Worm (Caenorhabditis elegans) whole organism, L4 larva: ENCODE data around the gene srw-89.

Source experiments
- D1046.2 ChIP-seq: fragments of 200-800 bp; sonication (Bioruptor generic); IDR thresholded peaks from 2 replicates; pipeline ENCODE4 v1.3.6; 2022; ENCODE audit warnings: missing genetic modification characterization, missing compliant biosample characterization
- F26F4.8 ChIP-seq: fragments of 200-800 bp; sonication (Bioruptor generic); conservative IDR thresholded peaks from 2 replicates; pipeline ENCODE4 v1.3.6; 2022; ENCODE audit warnings: missing genetic modification characterization, missing compliant biosample characterization
- F37D6.2 ChIP-seq: sonication (generic microtip); optimal IDR thresholded peaks from 2 replicates; lab custom pipeline; 2016; ENCODE audit warnings: mild to moderate bottlenecking, missing genetic modification characterization, missing compliant biosample characterization
- Y75B8A.6 ChIP-seq: fragments of 200-800 bp; sonication (Bioruptor generic); IDR thresholded peaks from 2 replicates; pipeline ENCODE4 v1.3.6; 2022; ENCODE audit warnings: missing genetic modification reagents, missing genetic modification characterization, missing compliant biosample characterization
- ZK546.5 ChIP-seq, 2 experiments: sonication (generic microtip); optimal IDR thresholded peaks; 2 replicates each; lab custom pipeline; 2017; ENCODE audit warnings: missing biosample characterization in 2 of 2, missing genetic modification characterization in 2 of 2
- ama-1 ChIP-seq: fragments of 150-350 bp; optimal IDR thresholded peaks from 2 replicates; lab custom pipeline; 2014; ENCODE audit warnings: inconsistent platforms, mixed read lengths
- ceh-20 ChIP-seq: fragments of 200-800 bp; sonication (Bioruptor generic); IDR thresholded peaks from 2 replicates; pipeline ENCODE4 v1.3.6; 2022; ENCODE audit warnings: missing genetic modification reagents, missing genetic modification characterization, missing compliant biosample characterization
- ces-1 ChIP-seq: fragments of 150-350 bp; sonication (generic microtip); optimal IDR thresholded peaks from 4 replicates; lab custom pipeline; 2014; ENCODE audit warnings: missing biosample characterization, missing genetic modification reagents, missing genetic modification characterization
- cey-2 ChIP-seq: sonication (generic microtip); optimal IDR thresholded peaks from 3 replicates; lab custom pipeline; 2017; ENCODE audit warnings: missing genetic modification characterization, mild to moderate bottlenecking, missing compliant biosample characterization, antibody characterized with exemption, borderline replicate concordance; ENCODE audit not compliant: insufficient read depth
- ctbp-1 ChIP-seq: fragments of 200-800 bp; sonication (Bioruptor generic); IDR thresholded peaks from 2 replicates; pipeline ENCODE4 v1.3.6; 2022; ENCODE audit warnings: missing genetic modification reagents, missing genetic modification characterization, missing compliant biosample characterization
- daf-12 ChIP-seq: fragments of 150-350 bp; optimal IDR thresholded peaks from 2 replicates; lab custom pipeline; 2014; ENCODE audit warnings: missing biosample characterization, missing genetic modification reagents, missing genetic modification characterization
- hmg-1.1 ChIP-seq: fragments of 200-800 bp; sonication (Bioruptor generic); IDR thresholded peaks from 2 replicates; pipeline ENCODE4 v1.3.6; 2022; ENCODE audit warnings: missing genetic modification reagents, missing genetic modification characterization, missing compliant biosample characterization
- jun-1 ChIP-seq: fragments of 150-350 bp; optimal IDR thresholded peaks from 2 replicates; lab custom pipeline; 2014; ENCODE audit warnings: missing biosample characterization, missing genetic modification reagents, missing genetic modification characterization
- lim-7 ChIP-seq: fragments of 200-800 bp; sonication (Bioruptor generic); IDR thresholded peaks from 2 replicates; pipeline ENCODE4 v1.3.6; 2022; ENCODE audit warnings: missing genetic modification characterization, missing compliant biosample characterization
- lir-3 ChIP-seq: sonication (generic microtip); optimal IDR thresholded peaks from 2 replicates; lab custom pipeline; 2016; ENCODE audit warnings: mild to moderate bottlenecking, missing genetic modification characterization, missing compliant biosample characterization
- mdl-1 ChIP-seq, 2 experiments: fragments of 150-350 bp in 1 of 2; sonication (generic microtip) in 1 of 2; optimal IDR thresholded peaks; 2 replicates each; lab custom pipeline; 2014 to 2017; ENCODE audit warnings: missing biosample characterization in 2 of 2, missing genetic modification characterization in 2 of 2
- mxl-2 ChIP-seq: fragments of 200-800 bp; sonication (Bioruptor generic); conservative IDR thresholded peaks from 2 replicates; pipeline ENCODE4 v1.3.6; 2022; ENCODE audit warnings: missing genetic modification reagents, missing genetic modification characterization, missing compliant biosample characterization
- nhr-102 ChIP-seq: sonication (generic microtip); optimal IDR thresholded peaks from 2 replicates; lab custom pipeline; 2016; ENCODE audit warnings: mild to moderate bottlenecking, missing genetic modification characterization, moderate library complexity, missing compliant biosample characterization
- nhr-111 ChIP-seq: fragments of 200-800 bp; sonication (Bioruptor generic); optimal IDR thresholded peaks from 2 replicates; lab custom pipeline; 2018; ENCODE audit warnings: mild to moderate bottlenecking, missing genetic modification characterization, missing compliant biosample characterization
- nhr-28 ChIP-seq: fragments of 150-350 bp; optimal IDR thresholded peaks from 2 replicates; lab custom pipeline; 2014; ENCODE audit warnings: missing biosample characterization, missing genetic modification characterization
- nhr-41 ChIP-seq: fragments of 200-800 bp; sonication (Bioruptor generic); IDR thresholded peaks from 2 replicates; pipeline ENCODE4 v1.3.6; 2022; ENCODE audit warnings: missing genetic modification reagents, missing genetic modification characterization, missing compliant biosample characterization
- saeg-2 ChIP-seq: fragments of 200-800 bp; sonication (Bioruptor generic); IDR thresholded peaks from 2 replicates; pipeline ENCODE4 v1.3.6; 2022; ENCODE audit warnings: missing genetic modification reagents, missing genetic modification characterization, missing compliant biosample characterization
- unc-130 ChIP-seq: sonication (generic microtip); optimal IDR thresholded peaks from 2 replicates; lab custom pipeline; 2016; ENCODE audit warnings: missing genetic modification reagents, missing genetic modification characterization, missing compliant biosample characterization
- unc-62 ChIP-seq, 3 experiments: fragments of 150-350 bp in 1 of 3; sonication (generic microtip); optimal IDR thresholded peaks in 2 of 3; peaks in 1 of 3; 1 replicate in 1 of 3; 2 replicates in 2 of 3; lab custom pipeline; 2014 to 2017; ENCODE audit warnings: missing biosample characterization in 3 of 3, missing genetic modification characterization in 3 of 3, missing genetic modification reagents in 3 of 3, missing genotype in 1 of 3
- vab-7 ChIP-seq: fragments of 200-800 bp; sonication (Bioruptor generic); IDR thresholded peaks from 2 replicates; pipeline ENCODE4 v1.3.6; 2022; ENCODE audit warnings: missing genetic modification reagents, missing genetic modification characterization, missing compliant biosample characterization
- ztf-11 ChIP-seq: fragments of 150-350 bp; optimal IDR thresholded peaks from 2 replicates; lab custom pipeline; 2014; ENCODE audit warnings: missing biosample characterization, missing genetic modification characterization

srw-89 gene

DNA sequence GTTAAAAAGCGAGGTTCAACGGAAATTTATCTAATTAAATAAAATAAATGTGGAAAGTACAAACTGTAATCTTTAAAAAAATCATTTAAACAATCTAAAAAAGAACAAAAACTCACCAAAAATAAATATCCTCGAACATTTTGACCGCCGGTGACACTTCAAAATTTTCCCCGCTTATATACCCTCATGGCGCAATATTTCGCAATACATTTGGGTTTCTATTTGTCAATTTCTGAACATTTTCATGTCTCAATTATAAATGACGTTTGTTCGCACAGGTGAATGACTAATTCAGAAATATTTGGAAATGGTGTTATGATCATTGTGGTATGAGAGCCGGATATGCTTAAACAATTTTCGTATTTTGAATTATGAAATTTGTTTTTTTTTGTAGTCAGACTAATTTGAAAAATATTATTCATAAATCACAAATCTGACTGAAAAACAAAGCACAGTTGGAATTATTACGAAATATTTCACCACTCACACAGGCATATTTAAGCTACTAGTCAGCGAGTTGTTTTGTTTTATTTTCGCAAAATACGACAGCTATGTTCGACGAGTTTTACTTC is 25.1 kb downstream of the srw-89 start, which contains the start of the genes C49G7.10 and irg-2 (continued):
- TF ChIP-seq unc-130 (GFP tag; lab: Kevin White, UChicago) (no peak), nhr-28 (tag; lab: Kevin White, UChicago) (peak; percentile 18), ces-1 (GFP tag; lab: Kevin White, UChicago) (no peak)
- TF ChIP-seq, all 104 proteins: peak for 10

DNA sequence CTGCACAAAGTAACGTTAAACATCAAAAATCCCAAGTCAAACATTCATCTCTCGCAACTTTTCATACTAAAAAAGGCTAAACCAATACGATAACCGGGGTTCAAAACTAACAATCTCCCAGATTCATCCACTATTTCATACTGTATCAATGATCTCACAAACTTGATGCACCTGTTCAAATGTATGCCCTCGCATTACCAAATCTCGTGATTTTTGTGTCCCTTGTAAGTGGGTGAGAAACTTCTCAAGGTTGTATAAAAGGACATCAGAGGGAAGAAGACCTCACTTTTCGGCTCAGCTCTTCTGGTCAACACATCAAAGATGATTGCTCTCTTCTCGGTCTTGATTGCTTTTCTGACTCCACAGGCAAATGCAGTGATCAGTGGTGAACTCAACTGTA is 26.8 kb downstream of the srw-89 start, which contains the start of gene phat-3:
phat-3 (plus strand) TSS at position 301 of the 400 bp plus-strand sequence.
- TF ChIP-seq mxl-2 (GFP tag; lab: Robert Waterston, UW), result no peak
- no peak for TF ChIP-seq unc-130 (GFP tag; lab: Kevin White, UChicago)
- TF ChIP-seq, all 104 proteins: peak for 0

DNA sequence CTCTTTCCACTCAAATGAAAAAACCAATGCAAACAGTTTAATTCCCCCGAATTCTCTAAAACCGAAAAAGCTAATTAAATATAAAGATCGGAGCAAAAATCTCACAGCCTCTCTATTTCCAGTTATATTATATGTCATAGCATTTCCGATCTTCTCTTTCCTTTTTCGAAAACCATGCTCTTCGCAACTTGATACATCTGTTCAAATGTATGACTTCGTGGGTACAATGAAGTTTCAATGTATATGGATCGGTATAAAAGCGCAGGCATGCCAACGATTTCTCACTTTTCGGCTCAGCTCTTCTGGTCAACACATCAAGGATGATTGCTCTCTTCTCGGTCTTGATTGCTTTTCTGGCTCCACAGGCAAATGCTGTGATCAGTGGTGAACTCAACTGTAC is 29.2 kb downstream of the srw-89 start, which contains the start of gene phat-7:
phat-7 (plus strand) TSS at position 301 of the 400 bp plus-strand sequence.
- TF ChIP-seq cey-2, result no peak
- TF ChIP-seq nhr-102 (tag; lab: Kevin White, UChicago), result no peak
- TF ChIP-seq lir-3 (tag; lab: Kevin White, UChicago), result no peak
- TF ChIP-seq ztf-11 (tag; lab: Kevin White, UChicago), result no peak
- TF ChIP-seq ZK546.5 (tag; optimal IDR thresholded peaks at IDR 0.05; lab: Kevin White, UChicago), result no peak
- no peak for TF ChIP-seq Y75B8A.6 (GFP tag; lab: Robert Waterston, UW)
- TF ChIP-seq ceh-20 (GFP tag; lab: Robert Waterston, UW), result no peak
- TF ChIP-seq hmg-1.1 (GFP tag; lab: Robert Waterston, UW), result no peak
- TF ChIP-seq F37D6.2 (tag; lab: Kevin White, UChicago), result no peak
- no peak for TF ChIP-seq F26F4.8 (GFP tag; lab: Robert Waterston, UW)

DNA sequence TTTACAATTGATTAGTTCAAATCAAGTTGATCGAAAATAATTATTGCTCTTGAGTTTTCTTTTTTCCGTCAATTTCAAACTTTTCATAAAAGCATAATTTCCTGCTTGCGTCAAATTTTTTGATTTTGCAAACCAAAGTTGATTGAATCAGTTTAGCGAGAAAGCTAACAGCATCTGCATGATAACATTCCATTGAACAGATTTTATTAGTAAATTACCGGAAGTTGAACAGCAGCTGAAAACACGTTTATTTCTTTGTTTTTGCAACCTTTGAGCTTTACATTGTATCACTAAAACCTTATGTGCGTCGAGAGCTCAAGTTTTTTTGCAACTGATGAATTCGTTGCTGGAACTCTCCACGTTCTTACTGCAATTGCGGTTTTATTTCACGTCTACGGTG is 30.7 kb downstream of the srw-89 start, which contains the start of gene srh-169:
srh-169 (plus strand) TSS at position 301 of the 400 bp plus-strand sequence.
- TF ChIP-seq lim-7 (GFP tag; lab: Robert Waterston, UW) (no peak), unc-62 (GFP tag; optimal IDR thresholded peaks at IDR 0.05 in 1 of 2; lab: Kevin White, UChicago) (peak in 1 of 2 experiments; percentile 58), unc-62 (tag; optimal IDR thresholded peaks at IDR 0.05; lab: Kevin White, UChicago) (no peak), daf-12 (tag; lab: Kevin White, UChicago) (no peak), D1046.2 (GFP tag; lab: Robert Waterston, UW) (no peak), ctbp-1 (GFP tag; lab: Robert Waterston, UW) (no peak), vab-7 (GFP tag; lab: Robert Waterston, UW) (no peak)
- TF ChIP-seq, all 104 proteins: peak for 1

DNA sequence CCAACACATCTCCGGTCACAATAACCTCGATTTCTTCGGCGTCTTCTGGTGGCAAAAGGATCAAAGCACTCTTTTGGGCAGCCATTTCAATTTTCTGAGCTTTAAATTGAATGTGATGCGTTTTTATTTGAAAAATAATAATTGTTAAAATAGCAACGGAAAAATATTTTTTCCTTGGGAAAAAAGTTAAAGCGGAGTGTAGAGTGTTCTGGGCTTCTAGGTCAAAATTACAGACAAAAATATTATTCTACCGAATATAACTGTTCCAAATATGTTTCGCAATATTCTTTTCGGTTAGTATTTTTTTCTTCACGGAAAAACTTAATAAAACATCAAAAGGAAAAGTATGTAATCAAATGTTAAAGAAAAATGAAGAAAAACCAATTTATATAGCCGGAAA is 38.1 kb downstream of the srw-89 start, which contains the start of gene djr-1.2:
djr-1.2 (minus strand) TSS at position 101 of the 400 bp plus-strand sequence.
- TF ChIP-seq nhr-111 (GFP tag; lab: Kevin White, UChicago) (no peak), saeg-2 (GFP tag; lab: Robert Waterston, UW) (no peak), unc-130 (GFP tag; lab: Kevin White, UChicago) (no peak), nhr-41 (no peak), jun-1 (tag; lab: Kevin White, UChicago) (no peak)

DNA sequence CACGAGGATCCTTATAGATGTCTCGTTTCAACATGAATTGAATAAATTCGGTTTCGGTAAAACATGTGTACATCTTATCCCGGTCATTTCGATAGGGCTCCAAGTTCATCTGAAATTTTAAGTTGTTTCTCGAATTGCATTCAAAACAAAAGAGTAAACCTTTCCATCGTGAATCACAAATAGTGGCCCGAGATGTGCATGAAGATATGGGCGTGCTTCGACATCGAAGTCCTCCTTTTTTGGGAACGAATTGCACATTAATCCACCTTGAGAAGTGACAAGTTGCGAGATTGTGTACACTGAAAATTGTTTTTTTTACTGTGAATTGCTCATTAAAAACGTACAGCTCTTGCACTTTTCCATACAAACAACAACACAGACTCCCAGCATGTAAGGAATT is 39.3 kb downstream of the srw-89 start:
- no peak for TF ChIP-seq ama-1 (lab: Kevin White, UChicago)
- TF ChIP-seq unc-62 (GFP tag; optimal IDR thresholded peaks at IDR 0.05 in 1 of 2; lab: Kevin White, UChicago), result peak in 1 of 2 experiments; percentile 93
- no peak for TF ChIP-seq unc-62 (tag; optimal IDR thresholded peaks at IDR 0.05; lab: Kevin White, UChicago)
- no peak for TF ChIP-seq mdl-1 (tag; optimal IDR thresholded peaks at IDR 0.05; lab: Kevin White, UChicago)
- TF ChIP-seq nhr-41, result no peak
